Fruit fly (Drosophila melanogaster) Kc167 (cell line): Measurements from ENCODE around the gene nmdyn-D6.

ENCODE experiments used
- Myc ChIP-seq: fragments of >200 bp; optimal IDR thresholded peaks from 2 replicates; lab custom pipeline; 2017; ENCODE audit warnings: missing external identifiers
- Sin3A ChIP-seq: fragments of >200 bp; optimal IDR thresholded peaks from 2 replicates; lab custom pipeline; 2018; ENCODE audit warnings: missing external identifiers
- h ChIP-seq: fragments of >200 bp; optimal IDR thresholded peaks from 3 replicates; lab custom pipeline; 2018; ENCODE audit warnings: missing external identifiers
- insv ChIP-seq: fragments of >200 bp; optimal IDR thresholded peaks from 3 replicates; lab custom pipeline; 2018; ENCODE audit warnings: missing external identifiers
- psq ChIP-seq: fragments of >200 bp; optimal IDR thresholded peaks from 2 replicates; lab custom pipeline; 2017; ENCODE audit warnings: missing external identifiers

DNA sequence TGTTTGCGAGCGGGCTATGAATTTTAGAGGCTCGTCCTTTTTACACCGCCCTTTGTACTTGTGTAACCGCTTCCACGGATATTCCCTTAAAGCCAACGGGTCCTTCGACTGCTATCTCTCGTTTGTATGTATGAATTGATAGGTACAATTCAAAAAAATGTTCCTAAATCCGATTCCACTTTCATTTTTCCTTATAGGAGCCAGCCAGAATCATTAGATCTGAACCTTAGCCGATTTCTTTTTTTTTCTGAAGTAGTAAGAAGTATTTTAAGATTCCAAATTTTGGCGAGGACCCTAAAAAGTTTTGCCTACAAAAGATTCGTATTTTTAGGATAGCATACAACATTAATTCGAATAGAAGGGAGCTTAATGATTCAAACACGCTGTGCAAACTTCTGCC is 15.2 kb downstream of the nmdyn-D6 start:
- TF ChIP-seq insv (lab: Kevin White, UChicago) (no peak), psq (lab: Kevin White, UChicago) (no peak), Myc (no peak), h (lab: Kevin White, UChicago) (no peak), Sin3A (no peak)
